Worm (Caenorhabditis elegans): Measurements from ENCODE around the gene F52H3.6.

ce11 chrII:10035425-10035824 is 7.2 kb upstream of the F52H3.6 start:
- TF ChIP-seq nhr-11 (tag; optimal IDR thresholded peaks at IDR 0.05) (no peak), egl-27 (tag; optimal IDR thresholded peaks at IDR 0.05) (no peak), ceh-28 (tag; optimal IDR thresholded peaks at IDR 0.05) (no peak), unc-62 (GFP tag; optimal IDR thresholded peaks at IDR 0.05) (no peak), ceh-9 (tag; optimal IDR thresholded peaks at IDR 0.05) (no peak), skn-1 (tag; optimal IDR thresholded peaks at IDR 0.05) (no peak), lin-39 (tag; optimal IDR thresholded peaks at IDR 0.05) (no peak), ceh-82 (tag; optimal IDR thresholded peaks at IDR 0.05) (no peak), snpc-4 (tag; optimal IDR thresholded peaks at IDR 0.05) (no peak), daf-12 (tag; optimal IDR thresholded peaks at IDR 0.05) (no peak), elt-3 (tag; optimal IDR thresholded peaks at IDR 0.05) (no peak), nfya-1 (tag; optimal IDR thresholded peaks at IDR 0.05; ENCODE audit: insufficient read depth) (no peak), nhr-28 (tag; optimal IDR thresholded peaks at IDR 0.05) (no peak), mml-1 (tag; optimal IDR thresholded peaks at IDR 0.05) (no peak)
